Fruit fly (Drosophila melanogaster): Measurements from ENCODE around the gene Sgt.

Gene Sgt

dm6 chr2L:17477710-17478109, 6.3 kb downstream of the Sgt start, which contains the start of gene cass (continued):
- TF ChIP-seq CG17385 (GFP tag; optimal IDR thresholded peaks at IDR 0.05) (no peak), NC2β (GFP tag; optimal IDR thresholded peaks at IDR 0.05) (no peak), HLH3B (GFP tag; IDR thresholded peaks at IDR 0.05) (no peak), Bdp1 (GFP tag; optimal IDR thresholded peaks at IDR 0.05) (no peak), CG7987 (GFP tag; optimal IDR thresholded peaks at IDR 0.05) (no peak), kni (GFP tag; optimal IDR thresholded peaks at IDR 0.05) (no peak), CG10654 (GFP tag; optimal IDR thresholded peaks at IDR 0.05) (no peak), hth (optimal IDR thresholded peaks at IDR 0.05) (no peak), salm (tag; optimal IDR thresholded peaks at IDR 0.05) (no peak), corto (GFP tag; optimal IDR thresholded peaks at IDR 0.05) (no peak), CG2202 (tag; optimal IDR thresholded peaks at IDR 0.05) (no peak), insv (GFP tag; optimal IDR thresholded peaks at IDR 0.05) (peak in 1 of 2 experiments; percentile 25), CG15011 (GFP tag; optimal IDR thresholded peaks at IDR 0.05) (no peak), Fer3 (tag; optimal IDR thresholded peaks at IDR 0.05) (no peak), klu (GFP tag; IDR thresholded peaks at IDR 0.05) (no peak), seq (GFP tag; IDR thresholded peaks at IDR 0.05) (no peak), CG12391 (tag; optimal IDR thresholded peaks at IDR 0.05) (peak; percentile 4), stc (GFP tag; IDR thresholded peaks at IDR 0.05) (no peak), CG10462 (GFP tag; optimal IDR thresholded peaks at IDR 0.05) (peak; percentile 100), CG3838 (GFP tag; optimal IDR thresholded peaks at IDR 0.05) (no peak), CG1529 (GFP tag; optimal IDR thresholded peaks at IDR 0.05) (no peak), Hr51 (GFP tag; optimal IDR thresholded peaks at IDR 0.05) (no peak), rib (GFP tag; IDR thresholded peaks at IDR 0.05) (no peak), CG11695 (GFP tag; IDR thresholded peaks at IDR 0.05) (no peak), CrebB (tag; optimal IDR thresholded peaks at IDR 0.05) (no peak), row (GFP tag; IDR thresholded peaks at IDR 0.05) (peak; percentile 60), en (GFP tag; optimal IDR thresholded peaks at IDR 0.05) (no peak), CG7839 (tag; optimal IDR thresholded peaks at IDR 0.05) (no peak), Med (GFP tag) (peak; percentile 77), CG14710 (tag; optimal IDR thresholded peaks at IDR 0.05) (peak; percentile 54), CG7357 (GFP tag; IDR thresholded peaks at IDR 0.05) (no peak), C15 (GFP tag; IDR thresholded peaks at IDR 0.05) (no peak), lola (GFP tag; optimal IDR thresholded peaks at IDR 0.05) (no peak), CG34422 (GFP tag; IDR thresholded peaks at IDR 0.05) (no peak; the same call in 2 of the 3 replicates), her (GFP tag; optimal IDR thresholded peaks at IDR 0.05) (peak; percentile 38), fd102C (GFP tag; optimal IDR thresholded peaks at IDR 0.05) (no peak), CG8281 (tag; optimal IDR thresholded peaks at IDR 0.05) (no peak), CG2120 (GFP tag; optimal IDR thresholded peaks at IDR 0.05) (no peak), CG18619 (GFP tag; optimal IDR thresholded peaks at IDR 0.05) (no peak), Dp (GFP tag; optimal IDR thresholded peaks at IDR 0.05) (peak; percentile 66), Doc2 (GFP tag; IDR thresholded peaks at IDR 0.05) (no peak), CG6791 (GFP tag; IDR thresholded peaks at IDR 0.05; ENCODE audit: partially characterized antibody) (peak; percentile 95), bcd (GFP tag; optimal IDR thresholded peaks at IDR 0.05) (no peak), kay (GFP tag; optimal IDR thresholded peaks at IDR 0.05) (no peak), phol (tag; optimal IDR thresholded peaks at IDR 0.05) (peak; percentile 97), D19B (GFP tag; optimal IDR thresholded peaks at IDR 0.05) (no peak), CTCF (GFP tag; optimal IDR thresholded peaks at IDR 0.05) (peak; percentile 47), D19A (tag; optimal IDR thresholded peaks at IDR 0.05) (no peak), Dip3 (GFP tag; optimal IDR thresholded peaks at IDR 0.05) (no peak), CG33557 (GFP tag; optimal IDR thresholded peaks at IDR 0.05) (no peak), CG15073 (GFP tag; optimal IDR thresholded peaks at IDR 0.05) (no peak), pzg (GFP tag; optimal IDR thresholded peaks at IDR 0.05) (peak; percentile 89)
